Fruit fly (Drosophila melanogaster) whole organism, wandering third instar larva: ENCODE results near the gene Ranbp16.

ENCODE experiments used
- Abd-B ChIP-seq: fragments of >200 bp; optimal IDR thresholded peaks from 2 replicates; lab custom pipeline; 2017; ENCODE audit warnings: missing biosample characterization, missing genetic modification characterization
- CG9705 ChIP-seq: fragments of 200-800 bp; sonication (Bioruptor generic); optimal IDR thresholded peaks from 2 replicates; lab custom pipeline; 2018; ENCODE audit warnings: missing biosample characterization, mild to moderate bottlenecking, missing genetic modification characterization
- CrebA ChIP-seq: fragments of 200-800 bp; sonication (Bioruptor generic); optimal IDR thresholded peaks from 2 replicates; lab custom pipeline; 2016; ENCODE audit warnings: missing biosample characterization, mild to moderate bottlenecking, missing genetic modification characterization, borderline replicate concordance
- Dfd ChIP-seq: fragments of >200 bp; optimal IDR thresholded peaks from 2 replicates; lab custom pipeline; 2017; ENCODE audit warnings: missing biosample characterization, missing genetic modification characterization
- Dif ChIP-seq: fragments of 200-275, 200-300 bp; sonication (Bioruptor generic); optimal IDR thresholded peaks from 2 replicates; lab custom pipeline; 2018; ENCODE audit warnings: missing biosample characterization, missing genetic modification characterization; ENCODE audit not compliant: partially characterized antibody
- HLH106 ChIP-seq: fragments of 200-800 bp; optimal IDR thresholded peaks from 3 replicates; lab custom pipeline; 2019; ENCODE audit warnings: missing biosample characterization, mild to moderate bottlenecking, missing genetic modification characterization, moderate library complexity
- Hnf4 ChIP-seq: fragments of 200-800 bp; sonication (Bioruptor generic); optimal IDR thresholded peaks from 2 replicates; lab custom pipeline; 2016; ENCODE audit warnings: missing biosample characterization, mild to moderate bottlenecking, missing genetic modification characterization
- Hr78 ChIP-seq: fragments of >200 bp; optimal IDR thresholded peaks from 2 replicates; lab custom pipeline; 2017; ENCODE audit warnings: missing biosample characterization, missing genetic modification characterization
- Hr83 ChIP-seq: fragments of 200-300 bp; sonication (Bioruptor generic); optimal IDR thresholded peaks from 2 replicates; lab custom pipeline; 2016; ENCODE audit warnings: missing biosample characterization, mild to moderate bottlenecking, missing genetic modification characterization, moderate library complexity; ENCODE audit not compliant: poor library complexity, severe bottlenecking
- Jra ChIP-seq: sonication (Bioruptor generic); optimal IDR thresholded peaks from 2 replicates; lab custom pipeline; 2016; ENCODE audit warnings: missing biosample characterization, missing genetic modification characterization
- Mio ChIP-seq: sonication (Bioruptor generic); optimal IDR thresholded peaks from 2 replicates; lab custom pipeline; 2016; ENCODE audit warnings: missing biosample characterization, missing genetic modification characterization
- N ChIP-seq: fragments of >200 bp; optimal IDR thresholded peaks from 2 replicates; lab custom pipeline; 2018; ENCODE audit warnings: missing biosample characterization, missing external identifiers, missing genetic modification characterization
- Rel ChIP-seq, 2 experiments: fragments of 200-800 bp; sonication (Bioruptor generic) in 1 of 2; optimal IDR thresholded peaks; 2 replicates in 1 of 2; 3 replicates in 1 of 2; lab custom pipeline; 2016 to 2019; ENCODE audit warnings: mild to moderate bottlenecking in 2 of 2, missing biosample characterization in 2 of 2, missing genetic modification characterization in 2 of 2, moderate library complexity in 1 of 2
- Sp1 ChIP-seq: fragments of 200-800 bp; sonication (Bioruptor generic); optimal IDR thresholded peaks from 3 replicates; lab custom pipeline; 2019; ENCODE audit warnings: missing biosample characterization, mild to moderate bottlenecking, missing genetic modification characterization, moderate library complexity
- Vsx2 ChIP-seq: fragments of 200-300, 225-300 bp; sonication (Bioruptor generic); optimal IDR thresholded peaks from 2 replicates; lab custom pipeline; 2018; ENCODE audit warnings: missing biosample characterization, missing genetic modification characterization; ENCODE audit not compliant: partially characterized antibody
- br ChIP-seq: fragments of 200-800 bp; sonication (Bioruptor generic); optimal IDR thresholded peaks from 2 replicates; lab custom pipeline; 2016; ENCODE audit warnings: missing biosample characterization, missing genetic modification characterization
- ey ChIP-seq: fragments of 200-800 bp; sonication (Bioruptor generic); optimal IDR thresholded peaks from 2 replicates; lab custom pipeline; 2016; ENCODE audit warnings: missing biosample characterization, missing genetic modification characterization
- foxo ChIP-seq, 2 experiments: fragments of 200-800 bp; sonication (Bioruptor generic); optimal IDR thresholded peaks; 2 replicates in 1 of 2; 3 replicates in 1 of 2; lab custom pipeline; 2016 to 2017; ENCODE audit warnings: missing biosample characterization in 2 of 2, missing genetic modification characterization in 2 of 2
- fru ChIP-seq: fragments of 200-800 bp; sonication (Bioruptor generic); optimal IDR thresholded peaks from 3 replicates; lab custom pipeline; 2016; ENCODE audit warnings: missing biosample characterization, mild to moderate bottlenecking, missing genetic modification characterization
- h ChIP-seq: fragments of 200-800 bp; sonication (Bioruptor generic); optimal IDR thresholded peaks from 3 replicates; lab custom pipeline; 2016; ENCODE audit warnings: missing biosample characterization, mild to moderate bottlenecking, missing genetic modification characterization
- lola ChIP-seq: fragments of >200 bp; optimal IDR thresholded peaks from 2 replicates; lab custom pipeline; 2017; ENCODE audit warnings: missing biosample characterization, missing genetic modification characterization
- pan ChIP-seq: fragments of >200 bp; optimal IDR thresholded peaks from 2 replicates; lab custom pipeline; 2017
- psq ChIP-seq: fragments of 200-800 bp; sonication (Bioruptor generic); optimal IDR thresholded peaks from 3 replicates; lab custom pipeline; 2017; ENCODE audit warnings: missing biosample characterization, mild to moderate bottlenecking, missing genetic modification characterization, moderate library complexity
- rgr ChIP-seq: fragments of 200-800 bp; sonication (Bioruptor generic); optimal IDR thresholded peaks from 3 replicates; lab custom pipeline; 2016; ENCODE audit warnings: missing biosample characterization, mild to moderate bottlenecking, missing genetic modification characterization
- sage ChIP-seq: fragments of 200-800 bp; sonication (Bioruptor generic); optimal IDR thresholded peaks from 2 replicates; lab custom pipeline; 2016; ENCODE audit warnings: missing biosample characterization, mild to moderate bottlenecking, missing genetic modification characterization
- sv ChIP-seq: fragments of 200-800 bp; sonication (Bioruptor generic); optimal IDR thresholded peaks from 3 replicates; lab custom pipeline; 2016; ENCODE audit warnings: missing biosample characterization, missing genetic modification characterization
- tai ChIP-seq: sonication (Bioruptor generic); optimal IDR thresholded peaks from 2 replicates; lab custom pipeline; 2016; ENCODE audit warnings: missing biosample characterization, missing genetic modification characterization
- woc ChIP-seq: sonication (Bioruptor generic); optimal IDR thresholded peaks from 2 replicates; lab custom pipeline; 2016; ENCODE audit warnings: missing biosample characterization, mild to moderate bottlenecking, missing genetic modification characterization

Ranbp16 gene

DNA sequence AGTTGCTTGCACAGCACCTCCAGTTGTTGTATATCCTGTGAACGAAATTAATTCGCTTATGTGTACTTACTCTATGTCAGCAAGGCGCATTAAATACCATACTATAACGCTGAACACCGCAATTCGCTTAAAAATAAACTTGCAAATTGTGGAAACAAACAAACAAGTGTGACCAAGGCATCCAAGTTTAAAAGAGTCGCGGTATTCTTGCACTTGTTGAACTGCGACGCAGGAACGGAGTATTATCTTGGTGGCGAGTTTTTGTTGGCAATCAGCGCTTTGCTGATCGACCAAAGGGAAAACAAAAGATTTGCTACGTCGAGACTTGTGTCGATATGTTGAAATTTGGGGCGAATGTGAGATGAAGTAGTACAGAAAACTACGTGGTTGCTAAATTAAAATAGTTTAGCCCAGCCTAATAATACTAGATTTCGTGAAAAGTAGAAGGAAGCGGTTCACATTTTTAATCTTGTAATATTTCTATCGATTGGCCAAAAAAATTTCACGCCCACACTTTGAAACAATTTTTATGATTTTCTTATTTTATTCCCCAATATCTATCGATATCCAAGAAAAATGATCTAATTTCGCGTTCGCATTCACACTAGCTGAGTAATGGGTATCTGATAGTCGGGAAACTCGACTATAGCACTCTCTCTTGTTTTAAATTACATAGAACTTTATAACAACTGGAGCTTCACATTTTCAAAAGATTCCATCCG is at the start of gene Ranbp16:
Gene Ranbp16 (minus strand): TSS at position 364 of the 722 bp plus-strand sequence.
- TF ChIP-seq Hr78 (GFP tag; lab: Kevin White, UChicago) (peak; percentile 79), N (GFP tag; lab: Kevin White, UChicago) (peak; percentile 90), Abd-B (no peak), woc (GFP tag; lab: Kevin White, UChicago) (peak; percentile 36)

dm6 chrX:15982844-15983243 is 49.2 kb upstream of the Ranbp16 start, which contains the start of gene Cep164:
Gene Cep164, minus strand, starts transcription at chrX:15982944.
- TF ChIP-seq ey (GFP tag; lab: Kevin White, UChicago) (no peak), Rel (GFP tag; optimal IDR thresholded peaks at IDR 0.05; lab: Kevin White, UChicago) (no peak), Rel (tag; optimal IDR thresholded peaks at IDR 0.05; lab: Kevin White, UChicago) (no peak), Dif (no peak), Vsx2 (no peak), foxo (GFP tag; optimal IDR thresholded peaks at IDR 0.05; lab: Kevin White, UChicago) (no peak), N (GFP tag; lab: Kevin White, UChicago) (no peak), CrebA (no peak), fru (GFP tag; lab: Kevin White, UChicago) (no peak)
- TF ChIP-seq, all 38 proteins: peak for 0

DNA sequence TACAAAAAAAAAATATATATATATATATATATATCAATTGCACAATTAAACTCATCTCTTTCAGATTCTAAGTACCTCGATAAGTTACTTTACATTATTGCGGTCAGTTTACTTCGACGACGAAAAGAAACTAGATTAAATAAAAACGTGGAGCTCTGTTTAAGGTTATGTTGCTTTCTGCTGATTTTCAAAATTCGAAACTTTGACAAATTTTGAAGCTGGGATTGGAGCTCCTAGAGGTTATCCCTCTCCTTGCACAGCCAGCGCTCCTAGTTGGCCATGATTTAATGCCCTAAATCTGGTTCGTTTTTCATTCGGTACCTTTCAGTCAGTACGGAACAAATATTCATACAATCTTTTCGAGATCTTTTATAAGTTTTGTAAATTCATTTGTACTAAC is 42.9 kb upstream of the Ranbp16 start, which contains the start of gene CG42766:
Gene CG42766 (plus strand): TSS at position 301 of the 400 bp plus-strand sequence.
- no peak for TF ChIP-seq Hr78 (GFP tag; lab: Kevin White, UChicago)
- TF ChIP-seq h (GFP tag; lab: Kevin White, UChicago) = no peak
- TF ChIP-seq Hnf4 = no peak
- no peak for TF ChIP-seq woc (GFP tag; lab: Kevin White, UChicago)
- TF ChIP-seq Dif = no peak
- no peak for TF ChIP-seq CG9705
- TF ChIP-seq pan (lab: Kevin White, UChicago) = no peak
- TF ChIP-seq sage (GFP tag; lab: Kevin White, UChicago) = no peak
- TF ChIP-seq tai (GFP tag; lab: Kevin White, UChicago) = no peak

dm6 chrX:15974125-15974524 is 40.5 kb upstream of the Ranbp16 start, which contains the start of gene Or13a:
Gene Or13a, plus strand, starts transcription at chrX:15974425.
- TF ChIP-seq CG9705 (no peak), Mio (no peak), Jra (GFP tag; lab: Kevin White, UChicago) (no peak), Dfd (no peak), woc (GFP tag; lab: Kevin White, UChicago) (no peak)

- TF ChIP-seq h (GFP tag; lab: Kevin White, UChicago) (no peak), Jra (GFP tag; lab: Kevin White, UChicago) (no peak), Hr83 (GFP tag; lab: Kevin White, UChicago) (no peak), Hnf4 (no peak), CrebA (no peak), rgr (GFP tag; lab: Kevin White, UChicago) (no peak), woc (GFP tag; lab: Kevin White, UChicago) (no peak), HLH106 (no peak), Vsx2 (no peak), foxo (GFP tag; optimal IDR thresholded peaks at IDR 0.05; lab: Kevin White, UChicago) (no peak), br (GFP tag; lab: Kevin White, UChicago) (no peak), psq (no peak), tai (GFP tag; lab: Kevin White, UChicago) (no peak), lola (GFP tag; lab: Kevin White, UChicago) (no peak), Abd-B (no peak), Sp1 (GFP tag; lab: Kevin White, UChicago) (no peak), CG9705 (no peak)
- TF ChIP-seq, all 38 proteins: peak for 0
Observed at dm6 chrX:15973157-15973774, 39.6 kb upstream of the Ranbp16 start, which contains the start of gene mmd. Gene mmd, minus strand, starts transcription at chrX:15973159.

- no peak for TF ChIP-seq fru (GFP tag; lab: Kevin White, UChicago)
- TF ChIP-seq h (GFP tag; lab: Kevin White, UChicago) = no peak
- TF ChIP-seq sv (GFP tag; lab: Kevin White, UChicago) = no peak
- TF ChIP-seq Vsx2 = no peak
Observed at dm6 chrX:15971574-15971973, 37.9 kb upstream of the Ranbp16 start.
